Fruit fly (Drosophila melanogaster): Measurements from ENCODE around the gene CG34177.

The CG34177 gene

dm6 chr2L:4458119-4459056, 24.7 kb downstream of the CG34177 start, which contains the start of gene RpL27A (continued):
- TF ChIP-seq yki (optimal IDR thresholded peaks at IDR 0.05) = no peak
- TF ChIP-seq tna (GFP tag; IDR thresholded peaks at IDR 0.05; ENCODE audit: partially characterized antibody) = peak; percentile 44; the same call in 1 of the 2 replicates
- TF ChIP-seq exex (tag; optimal IDR thresholded peaks at IDR 0.05) = peak; percentile 40
- TF ChIP-seq gsb (GFP tag; IDR thresholded peaks at IDR 0.05) = peak; percentile 54
- peak; percentile 63 for TF ChIP-seq kni (GFP tag; optimal IDR thresholded peaks at IDR 0.05)
- no peak for TF ChIP-seq pan (optimal IDR thresholded peaks at IDR 0.05)
- TF ChIP-seq pan (GFP tag; optimal IDR thresholded peaks at IDR 0.05 in 1 of 2, IDR thresholded peaks at IDR 0.05 in 1 of 2) = peak in 1 of 2 experiments; percentile 78
- no peak for TF ChIP-seq h (optimal IDR thresholded peaks at IDR 0.05)
- TF ChIP-seq CG12942 (GFP tag; optimal IDR thresholded peaks at IDR 0.05) = peak; percentile 67
- TF ChIP-seq da (GFP tag; optimal IDR thresholded peaks at IDR 0.05) = peak; percentile 12
- peak; percentile 86 for TF ChIP-seq CrebB (tag; optimal IDR thresholded peaks at IDR 0.05)
- TF ChIP-seq CG5245 (GFP tag; optimal IDR thresholded peaks at IDR 0.05) = peak; percentile 65
- peak; percentile 50 for TF ChIP-seq CG3838 (GFP tag; optimal IDR thresholded peaks at IDR 0.05)
- TF ChIP-seq Atf6 (GFP tag; IDR thresholded peaks at IDR 0.05) = peak; percentile 72
- peak; percentile 98 for TF ChIP-seq HLHmδ (GFP tag; optimal IDR thresholded peaks at IDR 0.05)
- peak; percentile 47; the same call in 1 of the 3 replicates for TF ChIP-seq vnd (GFP tag; IDR thresholded peaks at IDR 0.05; ENCODE audit: partially characterized antibody)
- no peak for TF ChIP-seq grn (GFP tag; optimal IDR thresholded peaks at IDR 0.05)
- TF ChIP-seq CG4820 (GFP tag; optimal IDR thresholded peaks at IDR 0.05) = peak; percentile 28
- TF ChIP-seq chm (GFP tag; IDR thresholded peaks at IDR 0.05) = peak; percentile 95
- peak; percentile 84 for TF ChIP-seq CG17361 (GFP tag; IDR thresholded peaks at IDR 0.05)
- TF ChIP-seq CG10959 (GFP tag; IDR thresholded peaks at IDR 0.05) = peak; percentile 52
- TF ChIP-seq CG14441 (GFP tag; IDR thresholded peaks at IDR 0.05) = peak; percentile 57
- peak; percentile 81 for TF ChIP-seq CG11247 (GFP tag; IDR thresholded peaks at IDR 0.05)
- TF ChIP-seq slbo (GFP tag; IDR thresholded peaks at IDR 0.05) = peak; percentile 81
- peak; percentile 4 for TF ChIP-seq pum (GFP tag; optimal IDR thresholded peaks at IDR 0.05)
- TF ChIP-seq row (GFP tag; IDR thresholded peaks at IDR 0.05) = peak; percentile 70
- TF ChIP-seq Drgx (GFP tag; IDR thresholded peaks at IDR 0.05) = no peak
- TF ChIP-seq Dad (GFP tag; optimal IDR thresholded peaks at IDR 0.05) = peak; percentile 45
- TF ChIP-seq Ssrp (tag; optimal IDR thresholded peaks at IDR 0.05) = peak; percentile 43
- peak; percentile 69 for TF ChIP-seq Hand (GFP tag; optimal IDR thresholded peaks at IDR 0.05)
- TF ChIP-seq CHES-1-like (GFP tag; optimal IDR thresholded peaks at IDR 0.05) = peak; percentile 26
- TF ChIP-seq CG17912 (GFP tag; optimal IDR thresholded peaks at IDR 0.05) = peak; percentile 94
- no peak for TF ChIP-seq CG14860 (GFP tag; IDR thresholded peaks at IDR 0.05; ENCODE audit: partially characterized antibody)
- peak; percentile 11 for TF ChIP-seq CG8281 (tag; optimal IDR thresholded peaks at IDR 0.05)
- peak; percentile 71 for TF ChIP-seq E2f1 (GFP tag; IDR thresholded peaks at IDR 0.05)
- TF ChIP-seq ap (GFP tag; IDR thresholded peaks at IDR 0.05) = peak; percentile 61
- TF ChIP-seq bsh (GFP tag; optimal IDR thresholded peaks at IDR 0.05) = peak; percentile 43 to 66
- TF ChIP-seq Stat92E (GFP tag; optimal IDR thresholded peaks at IDR 0.05) = peak in 1 of 3 experiments; percentile 46
- TF ChIP-seq CG2712 (tag; optimal IDR thresholded peaks at IDR 0.05) = peak; percentile 71
- TF ChIP-seq ken (GFP tag; IDR thresholded peaks at IDR 0.05) = peak; percentile 84
- TF ChIP-seq HLH54F (GFP tag; optimal IDR thresholded peaks at IDR 0.05) = peak; percentile 30
- TF ChIP-seq GATAe (GFP tag; conservative IDR thresholded peaks at IDR 0.05) = peak; percentile 71
- peak; percentile 47 for TF ChIP-seq Abd-B (GFP tag; optimal IDR thresholded peaks at IDR 0.05)
- TF ChIP-seq CG34224 (GFP tag; IDR thresholded peaks at IDR 0.05; ENCODE audit: partially characterized antibody) = no peak
- peak; percentile 77 for TF ChIP-seq CG2202 (tag; optimal IDR thresholded peaks at IDR 0.05)
- peak; percentile 64 for TF ChIP-seq CG15011 (GFP tag; optimal IDR thresholded peaks at IDR 0.05)
- TF ChIP-seq nom (GFP tag; optimal IDR thresholded peaks at IDR 0.05) = peak; percentile 81
- peak; percentile 81 for TF ChIP-seq CoRest (tag; optimal IDR thresholded peaks at IDR 0.05)
- no peak for TF ChIP-seq hb (GFP tag; IDR thresholded peaks at IDR 0.05; ENCODE audit: partially characterized antibody)

Data from whole organism, embryonic.